Fruit fly (Drosophila melanogaster): ENCODE data around the gene CG5674.

dm6 chr2L:17988955-17989354 lies 25.8 kb downstream of the CG5674 start:
- no peak for TF ChIP-seq Sin3A (optimal IDR thresholded peaks at IDR 0.05)
- TF ChIP-seq Myc (optimal IDR thresholded peaks at IDR 0.05), result no peak
- TF ChIP-seq ttk (optimal IDR thresholded peaks at IDR 0.05), result no peak
- TF ChIP-seq psq (optimal IDR thresholded peaks at IDR 0.05), result no peak
- TF ChIP-seq h (optimal IDR thresholded peaks at IDR 0.05), result no peak
- TF ChIP-seq insv (optimal IDR thresholded peaks at IDR 0.05), result no peak
